Worm (Caenorhabditis elegans) whole organism, early embryonic: ENCODE data around the gene F11A10.6.

Experiments
- B0310.2 ChIP-seq: sonication (generic microtip); optimal IDR thresholded peaks from 2 replicates; lab custom pipeline; 2016; ENCODE audit warnings: mild to moderate bottlenecking, missing genetic modification characterization, missing compliant biosample characterization
- F13C5.2 ChIP-seq: sonication (generic microtip); optimal IDR thresholded peaks from 2 replicates; lab custom pipeline; 2017; ENCODE audit warnings: mild to moderate bottlenecking, missing genetic modification characterization, inconsistent platforms, missing compliant biosample characterization
- aly-1 ChIP-seq: sonication (generic microtip); optimal IDR thresholded peaks from 2 replicates; lab custom pipeline; 2016; ENCODE audit warnings: missing genetic modification characterization, missing compliant biosample characterization
- ama-1 ChIP-seq: fragments of 150-350 bp; optimal IDR thresholded peaks from 2 replicates; lab custom pipeline; 2014
- ceh-13 ChIP-seq: fragments of 200-800 bp; sonication (Bioruptor generic); optimal IDR thresholded peaks from 2 replicates; lab custom pipeline; 2018; ENCODE audit warnings: mild to moderate bottlenecking, missing genetic modification characterization, missing compliant biosample characterization
- ceh-36 ChIP-seq: sonication (generic microtip); optimal IDR thresholded peaks from 2 replicates; lab custom pipeline; 2016; ENCODE audit warnings: missing genetic modification characterization, inconsistent platforms, missing compliant biosample characterization
- ets-7 ChIP-seq: sonication (generic microtip); optimal IDR thresholded peaks from 2 replicates; lab custom pipeline; 2016; ENCODE audit warnings: missing genotype, missing genetic modification characterization, missing compliant biosample characterization
- flt-1 ChIP-seq: fragments of 200-800 bp; sonication (Bioruptor generic); IDR thresholded peaks from 2 replicates; pipeline ENCODE4 v1.3.6; 2022; ENCODE audit warnings: missing genetic modification characterization, missing compliant biosample characterization
- hmbx-1 ChIP-seq: sonication (generic microtip); optimal IDR thresholded peaks from 2 replicates; lab custom pipeline; 2016; ENCODE audit warnings: mild to moderate bottlenecking, missing genetic modification characterization, missing compliant biosample characterization
- hmg-4 ChIP-seq: fragments of 200-800 bp; sonication (Bioruptor generic); optimal IDR thresholded peaks from 2 replicates; lab custom pipeline; 2018; ENCODE audit warnings: mild to moderate bottlenecking, missing genetic modification characterization, missing compliant biosample characterization
- hnd-1 ChIP-seq: sonication (generic microtip); optimal IDR thresholded peaks from 2 replicates; lab custom pipeline; 2016; ENCODE audit warnings: missing genetic modification characterization, missing compliant biosample characterization
- pes-1 ChIP-seq: fragments of 200-800 bp; sonication (Bioruptor generic); IDR thresholded peaks from 2 replicates; pipeline ENCODE4 v1.3.6; 2022; ENCODE audit warnings: missing genetic modification reagents, missing genetic modification characterization, missing compliant biosample characterization
- scrt-1 ChIP-seq: fragments of 200-800 bp; sonication (Bioruptor generic); IDR thresholded peaks from 2 replicates; pipeline ENCODE4 v1.3.6; 2022; ENCODE audit warnings: missing genetic modification characterization, missing compliant biosample characterization
- sea-1 ChIP-seq: fragments of 200-800 bp; sonication (Bioruptor generic); conservative IDR thresholded peaks from 2 replicates; pipeline ENCODE4 v1.3.6; 2022; ENCODE audit warnings: missing genetic modification characterization, missing compliant biosample characterization
- tbx-11 ChIP-seq: fragments of 200-800 bp; sonication (Bioruptor generic); IDR thresholded peaks from 2 replicates; pipeline ENCODE4 v1.3.6; 2022; ENCODE audit warnings: missing genetic modification characterization, missing compliant biosample characterization
- tbx-37 ChIP-seq: fragments of 200-800 bp; sonication (Bioruptor generic); conservative IDR thresholded peaks from 2 replicates; pipeline ENCODE4 v1.3.6; 2022; ENCODE audit warnings: missing genetic modification reagents, missing genetic modification characterization, missing compliant biosample characterization
- tra-4 ChIP-seq: sonication (generic microtip); optimal IDR thresholded peaks from 2 replicates; lab custom pipeline; 2017; ENCODE audit warnings: missing genetic modification characterization, missing compliant biosample characterization

F11A10.6 gene

DNA sequence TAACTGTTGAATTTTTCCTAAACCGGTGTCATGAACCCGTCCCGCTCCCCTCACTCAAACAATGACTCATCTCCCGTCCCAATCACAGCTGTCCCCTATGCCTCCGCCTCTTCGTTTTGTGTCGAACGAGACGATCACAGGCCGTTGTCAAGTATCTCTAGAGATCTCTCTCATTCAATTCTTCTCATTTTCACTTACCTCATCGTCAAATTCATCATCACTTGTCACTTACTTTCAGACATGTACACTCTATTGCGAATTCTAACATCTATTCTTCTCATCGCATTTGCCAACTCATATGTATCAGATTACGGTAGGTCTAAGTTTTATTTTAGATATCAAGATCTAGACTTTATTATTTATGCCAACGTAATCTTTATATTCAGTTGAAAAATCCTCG, 31.9 kb downstream of the F11A10.6 start, which contains the start of gene K08E4.3:
Gene K08E4.3, plus strand, starts transcription at position 235 of the 400 bp plus-strand sequence.
- TF ChIP-seq tra-4 (tag; lab: Kevin White, UChicago) = no peak
- no peak for TF ChIP-seq flt-1 (GFP tag; lab: Robert Waterston, UW)
- TF ChIP-seq F13C5.2 (tag; lab: Kevin White, UChicago) = no peak

- TF ChIP-seq sea-1 (GFP tag; lab: Robert Waterston, UW) = no peak
- no peak for TF ChIP-seq tbx-11 (GFP tag; lab: Robert Waterston, UW)
- no peak for TF ChIP-seq ceh-36 (tag; lab: Kevin White, UChicago)
- no peak for TF ChIP-seq ets-7 (tag; lab: Kevin White, UChicago)
- no peak for TF ChIP-seq hmg-4
Measured at ce11 chrIV:12056603-12057002, 32.8 kb downstream of the F11A10.6 start, which contains the start of gene K08E4.2. Gene K08E4.2, minus strand, starts transcription at chrIV:12056656.

DNA sequence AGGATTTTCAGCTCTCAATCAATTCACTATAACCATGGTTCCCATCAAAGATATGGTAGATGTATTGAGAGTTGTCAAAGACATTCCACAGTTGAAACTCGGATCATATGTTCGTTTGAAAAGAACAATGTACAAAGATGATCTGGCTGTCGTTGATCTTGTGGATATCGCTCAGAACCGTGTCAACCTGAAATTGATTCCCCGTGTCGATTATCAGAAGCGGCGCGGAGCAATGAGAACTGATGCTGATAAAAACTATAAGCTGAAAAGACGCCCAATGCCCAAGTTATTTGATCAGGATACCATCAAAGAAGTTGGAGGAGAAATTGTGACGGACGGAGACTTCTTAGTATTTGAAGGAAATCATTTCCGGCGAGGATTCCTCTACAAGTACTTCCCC, 37.0 kb downstream of the F11A10.6 start:
- TF ChIP-seq hmg-4 (no peak), hnd-1 (tag; lab: Kevin White, UChicago) (no peak), hmbx-1 (no peak), tbx-11 (GFP tag; lab: Robert Waterston, UW) (no peak), flt-1 (GFP tag; lab: Robert Waterston, UW) (no peak), tbx-37 (GFP tag; lab: Robert Waterston, UW) (no peak), tra-4 (tag; lab: Kevin White, UChicago) (no peak), scrt-1 (GFP tag; lab: Robert Waterston, UW) (no peak), ets-7 (tag; lab: Kevin White, UChicago) (no peak), B0310.2 (tag; lab: Kevin White, UChicago) (no peak), sea-1 (GFP tag; lab: Robert Waterston, UW) (no peak), aly-1 (no peak), ceh-36 (tag; lab: Kevin White, UChicago) (no peak), ceh-13 (GFP tag; lab: Kevin White, UChicago) (no peak), pes-1 (no peak), ama-1 (lab: Kevin White, UChicago) (no peak), F13C5.2 (tag; lab: Kevin White, UChicago) (no peak)

DNA sequence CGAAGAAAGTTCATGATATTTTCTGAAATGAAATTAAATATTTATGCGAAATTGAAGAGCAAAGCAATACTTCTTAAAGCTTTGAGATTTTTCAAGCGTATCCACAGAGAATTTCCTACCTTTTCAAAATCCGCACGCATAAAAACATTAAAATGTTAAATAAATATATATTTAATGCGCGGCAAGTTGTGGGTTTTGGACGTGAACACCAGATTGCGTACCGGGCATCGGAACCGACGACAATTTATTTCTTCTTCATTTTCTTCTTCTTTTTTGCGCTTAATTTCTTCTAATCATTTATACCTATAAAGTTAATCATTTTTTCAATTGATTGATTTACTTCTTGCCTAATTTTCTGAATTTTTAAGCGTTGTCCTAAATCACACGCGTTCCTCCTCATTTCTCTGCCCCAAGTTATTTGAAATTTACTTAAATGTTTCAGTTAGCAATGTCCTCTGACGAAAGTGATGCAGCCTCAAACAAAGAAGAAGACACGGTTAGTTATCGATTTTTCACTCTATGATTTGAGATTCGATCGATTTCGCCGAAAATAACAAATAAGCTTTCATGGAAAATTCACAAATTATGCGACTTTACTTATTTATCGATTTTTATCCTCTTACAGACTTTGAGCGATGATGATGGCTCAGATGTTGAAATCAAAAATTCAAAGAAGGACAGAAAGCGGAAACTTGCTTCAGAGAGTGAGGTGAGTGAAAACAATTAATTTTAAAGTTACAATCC, 38.2 kb downstream of the F11A10.6 start, which contains the start of the genes bre-5 and spt-5:
Gene bre-5, minus strand, starts transcription at position 167 of the 744 bp plus-strand sequence.
Gene spt-5, plus strand, starts transcription at position 443 of the 744 bp plus-strand sequence.
- TF ChIP-seq hnd-1 (tag; lab: Kevin White, UChicago) (no peak), tbx-37 (GFP tag; lab: Robert Waterston, UW) (no peak), hmg-4 (no peak), ceh-36 (tag; lab: Kevin White, UChicago) (no peak), aly-1 (no peak)

DNA sequence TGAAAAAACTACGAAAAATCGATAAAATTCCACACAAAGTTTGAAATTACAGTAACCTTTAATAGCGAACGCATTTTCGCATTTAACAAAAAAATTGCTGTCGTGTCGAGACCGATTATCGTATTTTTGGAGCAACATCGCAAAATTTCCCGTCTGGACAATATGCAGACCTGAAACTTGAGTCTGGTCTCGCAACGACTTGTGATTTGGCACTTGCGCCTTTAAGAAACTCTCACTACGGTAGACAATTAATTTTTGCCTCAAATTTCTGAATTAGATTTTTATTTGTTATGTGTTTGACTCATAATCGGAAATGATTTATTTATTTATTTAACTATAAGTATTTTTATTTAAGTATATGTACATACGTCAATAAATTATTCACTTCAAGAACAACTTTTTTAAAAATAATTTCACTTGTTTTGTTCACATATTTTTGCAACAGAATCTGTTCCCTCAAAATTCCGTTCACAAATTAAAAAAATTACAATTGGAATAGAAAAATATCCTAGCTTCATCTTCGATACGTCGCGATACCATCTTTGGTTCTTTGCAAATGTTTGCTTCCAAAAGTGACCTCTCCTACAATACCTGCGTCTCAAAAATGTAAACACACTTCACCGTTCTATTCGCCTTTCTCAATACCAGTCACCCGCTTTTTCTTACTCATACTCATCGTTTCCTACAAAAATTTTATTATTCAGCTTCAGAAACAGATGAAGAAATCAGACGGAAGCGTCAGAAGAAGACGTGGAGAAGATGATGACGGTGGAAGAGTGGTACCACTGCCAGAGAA, 41.7 kb downstream of the F11A10.6 start, which contains the start of gene T12G3.4:
Gene T12G3.4, plus strand, starts transcription at position 705 of the 796 bp plus-strand sequence.
- TF ChIP-seq aly-1 (no peak), tbx-11 (GFP tag; lab: Robert Waterston, UW) (no peak), ama-1 (lab: Kevin White, UChicago) (no peak), tbx-37 (GFP tag; lab: Robert Waterston, UW) (no peak), hnd-1 (tag; lab: Kevin White, UChicago) (no peak), ets-7 (tag; lab: Kevin White, UChicago) (no peak), sea-1 (GFP tag; lab: Robert Waterston, UW) (no peak), F13C5.2 (tag; lab: Kevin White, UChicago) (no peak), hmg-4 (no peak), pes-1 (no peak), B0310.2 (tag; lab: Kevin White, UChicago) (no peak)

- TF ChIP-seq aly-1 = no peak
Measured at ce11 chrIV:12046524-12047203, 42.8 kb downstream of the F11A10.6 start, which contains the start of gene T12G3.2. Gene T12G3.2, minus strand, starts transcription at chrIV:12046967.

DNA sequence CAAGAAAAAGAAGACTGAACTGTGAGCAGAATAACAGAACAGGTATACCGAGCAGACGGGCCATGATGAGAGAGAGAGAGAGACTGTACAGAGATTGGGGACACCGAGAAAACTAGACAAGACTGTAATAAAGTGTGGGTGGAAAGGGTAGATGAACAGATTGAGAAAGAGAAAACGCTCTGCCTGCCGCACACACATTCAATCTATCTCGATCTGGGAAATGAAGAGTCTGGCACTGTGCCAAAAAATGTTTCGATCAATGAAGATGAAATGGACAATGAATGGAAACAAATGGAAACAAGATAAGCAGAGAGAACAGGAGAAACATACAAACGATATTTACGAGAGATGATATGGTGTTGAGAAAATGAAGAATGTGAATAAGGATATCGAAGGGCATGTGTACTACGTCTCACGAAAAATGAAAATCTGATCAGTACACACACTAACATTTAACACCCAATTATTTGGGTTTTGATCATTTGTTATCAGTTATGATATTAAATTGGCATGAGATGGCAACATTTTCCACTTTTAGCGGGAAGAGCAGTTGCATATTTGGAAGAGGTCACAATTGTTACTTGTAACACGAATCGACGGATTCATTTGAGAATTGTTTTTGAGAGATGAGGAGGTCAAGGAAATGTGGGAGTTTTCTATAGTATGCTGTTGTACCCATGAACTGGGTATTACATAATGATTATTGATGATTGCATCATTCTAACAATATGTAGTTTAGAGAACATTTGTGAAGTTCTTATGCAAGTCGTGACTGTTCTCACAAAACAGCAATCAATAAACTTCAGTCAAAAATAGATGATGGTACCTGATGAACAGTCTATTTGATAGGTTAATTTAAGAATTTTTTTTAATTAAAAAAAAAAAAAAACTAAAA, 44.4 kb downstream of the F11A10.6 start:
- TF ChIP-seq tbx-11 (GFP tag; lab: Robert Waterston, UW) (no peak), ceh-36 (tag; lab: Kevin White, UChicago) (no peak), aly-1 (no peak), hnd-1 (tag; lab: Kevin White, UChicago) (no peak), flt-1 (GFP tag; lab: Robert Waterston, UW) (no peak), pes-1 (no peak), hmbx-1 (no peak), tbx-37 (GFP tag; lab: Robert Waterston, UW) (no peak), ets-7 (tag; lab: Kevin White, UChicago) (no peak), ceh-13 (GFP tag; lab: Kevin White, UChicago) (no peak), scrt-1 (GFP tag; lab: Robert Waterston, UW) (no peak), F13C5.2 (tag; lab: Kevin White, UChicago) (no peak), tra-4 (tag; lab: Kevin White, UChicago) (no peak), hmg-4 (no peak), ama-1 (lab: Kevin White, UChicago) (no peak), B0310.2 (tag; lab: Kevin White, UChicago) (no peak), sea-1 (GFP tag; lab: Robert Waterston, UW) (no peak)
